Fruit fly (Drosophila melanogaster) whole organism, prepupa: ENCODE measurements around the gene CG15450.

ENCODE experiments used
- CG10631 ChIP-seq: fragments of 200-800 bp; sonication (Bioruptor generic); optimal IDR thresholded peaks from 2 replicates; lab custom pipeline; 2016; ENCODE audit warnings: missing biosample characterization, missing genetic modification characterization
- CG10669 ChIP-seq: fragments of 200-800 bp; sonication (Bioruptor generic); optimal IDR thresholded peaks from 3 replicates; lab custom pipeline; 2018; ENCODE audit warnings: missing biosample characterization, mild to moderate bottlenecking, missing genetic modification characterization, moderate library complexity
- CG15336 ChIP-seq: fragments of 200-800 bp; sonication (Bioruptor generic); IDR thresholded peaks from 2 replicates; pipeline ENCODE4 v1.3.6; 2022; ENCODE audit warnings: missing biosample characterization, missing genetic modification characterization
- CG1621 ChIP-seq: fragments of 200-800 bp; sonication (Bioruptor generic); optimal IDR thresholded peaks from 3 replicates; lab custom pipeline; 2018; ENCODE audit warnings: missing biosample characterization, mild to moderate bottlenecking, missing genetic modification characterization
- CG3032 ChIP-seq: fragments of 200-800 bp; optimal IDR thresholded peaks from 2 replicates; lab custom pipeline; 2019; ENCODE audit warnings: missing biosample characterization, mild to moderate bottlenecking, missing genetic modification characterization, moderate library complexity
- CG32006 ChIP-seq: fragments of 200-800 bp; sonication (Bioruptor generic); optimal IDR thresholded peaks from 3 replicates; lab custom pipeline; 2017; ENCODE audit warnings: missing biosample characterization, mild to moderate bottlenecking, missing genetic modification characterization
- CG3919 ChIP-seq: fragments of 200-800 bp; sonication (Bioruptor generic); optimal IDR thresholded peaks from 3 replicates; lab custom pipeline; 2016; ENCODE audit warnings: missing biosample characterization, missing genetic modification characterization
- CG4318 ChIP-seq: fragments of 200-800 bp; sonication (Bioruptor generic); optimal IDR thresholded peaks from 3 replicates; lab custom pipeline; 2017; ENCODE audit warnings: missing biosample characterization, mild to moderate bottlenecking, missing genetic modification characterization
- CG6163 ChIP-seq: fragments of 200-800 bp; sonication (Bioruptor generic); IDR thresholded peaks from 3 replicates; pipeline ENCODE4 v1.3.6; 2022; ENCODE audit warnings: missing biosample characterization, missing genetic modification characterization
- CG6792 ChIP-seq: fragments of 200-800 bp; sonication (Bioruptor generic); optimal IDR thresholded peaks from 3 replicates; lab custom pipeline; 2016; ENCODE audit warnings: missing biosample characterization, missing genetic modification characterization
- CG6808 ChIP-seq: fragments of 200-800 bp; sonication (Bioruptor generic); optimal IDR thresholded peaks from 3 replicates; lab custom pipeline; 2017; ENCODE audit warnings: missing biosample characterization, missing genetic modification characterization, mild to moderate bottlenecking, moderate library complexity, missing genetic modification reagents
- CG8119 ChIP-seq: fragments of 200-800 bp; sonication (Bioruptor generic); IDR thresholded peaks from 3 replicates; pipeline ENCODE4 v1.3.6; 2022; ENCODE audit warnings: missing biosample characterization, missing genetic modification characterization
- Eip75B ChIP-seq: fragments of 200-800 bp; sonication (Bioruptor generic); optimal IDR thresholded peaks from 3 replicates; lab custom pipeline; 2016; ENCODE audit warnings: missing biosample characterization, missing genetic modification characterization
- Eip78C ChIP-seq: fragments of 200-800 bp; sonication (Bioruptor generic); peaks from one replicate; lab custom pipeline; 2016; ENCODE audit warnings: missing biosample characterization, missing genetic modification characterization
- Eip93F ChIP-seq: fragments of 200-800 bp; sonication (Bioruptor generic); optimal IDR thresholded peaks from 2 replicates; lab custom pipeline; 2016; ENCODE audit warnings: missing biosample characterization, mild to moderate bottlenecking, missing genetic modification characterization
- Ets96B ChIP-seq: fragments of 200-800 bp; optimal IDR thresholded peaks from 2 replicates; lab custom pipeline; 2019; ENCODE audit warnings: missing biosample characterization, mild to moderate bottlenecking, missing genetic modification characterization, moderate library complexity
- Hr38 ChIP-seq: sonication (Bioruptor generic); optimal IDR thresholded peaks from 2 replicates; lab custom pipeline; 2016; ENCODE audit warnings: missing biosample characterization, missing genetic modification characterization
- Hr39 ChIP-seq: fragments of 200-800 bp; sonication (Bioruptor generic); optimal IDR thresholded peaks from 2 replicates; lab custom pipeline; 2016; ENCODE audit warnings: missing biosample characterization, missing genetic modification characterization
- Hr4 ChIP-seq: fragments of 200-800 bp; sonication (Bioruptor generic); optimal IDR thresholded peaks from 3 replicates; lab custom pipeline; 2016; ENCODE audit warnings: missing biosample characterization, missing genetic modification characterization
- Met ChIP-seq: fragments of 200-800 bp; sonication (Bioruptor generic); optimal IDR thresholded peaks from 3 replicates; lab custom pipeline; 2016; ENCODE audit warnings: missing biosample characterization, missing genetic modification characterization
- OdsH ChIP-seq: fragments of 200-800 bp; sonication (Bioruptor generic); optimal IDR thresholded peaks from 3 replicates; lab custom pipeline; 2016; ENCODE audit warnings: missing biosample characterization, missing genetic modification characterization
- Sox102F ChIP-seq: fragments of 200-800 bp; sonication (Bioruptor generic); optimal IDR thresholded peaks from 2 replicates; lab custom pipeline; 2016; ENCODE audit warnings: missing biosample characterization, mild to moderate bottlenecking, missing genetic modification characterization
- Sox14 ChIP-seq: fragments of 200-800 bp; sonication (Bioruptor generic); optimal IDR thresholded peaks from 3 replicates; lab custom pipeline; 2016; ENCODE audit warnings: missing biosample characterization, missing genetic modification characterization
- Sox15 ChIP-seq: fragments of 200-800 bp; sonication (Bioruptor generic); optimal IDR thresholded peaks from 3 replicates; lab custom pipeline; 2016; ENCODE audit warnings: missing biosample characterization, missing genetic modification characterization
- achi ChIP-seq: fragments of 200-800 bp; sonication (Bioruptor generic); optimal IDR thresholded peaks from 3 replicates; lab custom pipeline; 2016; ENCODE audit warnings: missing biosample characterization, missing genetic modification characterization
- esn ChIP-seq: fragments of 200-800 bp; sonication (Bioruptor generic); optimal IDR thresholded peaks from 2 replicates; lab custom pipeline; 2016; ENCODE audit warnings: missing biosample characterization, mild to moderate bottlenecking, missing genetic modification characterization, moderate library complexity
- fd59A ChIP-seq: fragments of 200-800 bp; sonication (Bioruptor generic); optimal IDR thresholded peaks from 2 replicates; lab custom pipeline; 2017; ENCODE audit warnings: missing biosample characterization, mild to moderate bottlenecking, missing genetic modification characterization, missing genetic modification reagents
- lz ChIP-seq: fragments of 200-800 bp; sonication (Bioruptor generic); optimal IDR thresholded peaks from 3 replicates; lab custom pipeline; 2016; ENCODE audit warnings: missing biosample characterization, missing genetic modification characterization
- net ChIP-seq: fragments of 200-800 bp; sonication (Bioruptor generic); optimal IDR thresholded peaks from 3 replicates; lab custom pipeline; 2016; ENCODE audit warnings: missing biosample characterization, missing genetic modification characterization
- pdm3 ChIP-seq: fragments of 200-800 bp; sonication (Bioruptor generic); optimal IDR thresholded peaks from 3 replicates; lab custom pipeline; 2016; ENCODE audit warnings: missing biosample characterization, missing genetic modification characterization
- salr ChIP-seq, 2 experiments: fragments of 200-800 bp; sonication (Bioruptor generic); optimal IDR thresholded peaks; 3 replicates each; lab custom pipeline; 2016 to 2018; ENCODE audit warnings: missing biosample characterization in 2 of 2, missing genetic modification characterization in 2 of 2, mild to moderate bottlenecking in 1 of 2
- ss ChIP-seq, 2 experiments: fragments of 200-800 bp; sonication (Bioruptor generic); optimal IDR thresholded peaks; 2 replicates in 1 of 2; 3 replicates in 1 of 2; lab custom pipeline; 2017 to 2018; ENCODE audit warnings: mild to moderate bottlenecking in 2 of 2, missing biosample characterization in 2 of 2, missing genetic modification characterization in 2 of 2, moderate library complexity in 1 of 2
- svp ChIP-seq: fragments of 200-800 bp; sonication (Bioruptor generic); peaks from one replicate; lab custom pipeline; 2016; ENCODE audit warnings: missing biosample characterization, missing genetic modification characterization
- topi ChIP-seq: fragments of 200-800 bp; sonication (Bioruptor generic); optimal IDR thresholded peaks from 3 replicates; lab custom pipeline; 2016; ENCODE audit warnings: missing biosample characterization, missing genetic modification characterization

CG15450 gene

dm6 chrX:20863704-20864103 is 41.8 kb downstream of the CG15450 start:
- TF ChIP-seq Sox15 (no peak), Eip75B (GFP tag; lab: Kevin White, UChicago) (peak; percentile 28), CG3919 (peak; percentile 11), CG15336 (GFP tag; lab: Robert Waterston, UW) (no peak), Hr4 (peak; percentile 30), Eip78C (GFP tag; lab: Kevin White, UChicago) (peak; percentile 72), OdsH (peak; percentile 25), fd59A (peak; percentile 22), Eip93F (GFP tag; lab: Kevin White, UChicago) (no peak), CG10669 (GFP tag; lab: Kevin White, UChicago) (peak; percentile 32), Hr39 (peak; percentile 18), pdm3 (GFP tag; lab: Kevin White, UChicago) (peak; percentile 27), Ets96B (peak; percentile 33), CG3032 (tag; lab: Kevin White, UChicago) (peak; percentile 18), Met (peak; percentile 14), topi (GFP tag; lab: Kevin White, UChicago) (no peak), CG10631 (GFP tag; lab: Kevin White, UChicago) (peak; percentile 37), CG32006 (GFP tag; lab: Kevin White, UChicago) (peak; percentile 52), CG8119 (GFP tag; lab: Robert Waterston, UW) (peak; percentile 44; the same call in 2 of the 3 replicates), achi (GFP tag; lab: Kevin White, UChicago) (peak; percentile 19), Sox14 (GFP tag; lab: Kevin White, UChicago) (peak; percentile 13), svp (peak; percentile 57), CG6163 (no peak), net (GFP tag; lab: Kevin White, UChicago) (no peak), salr (GFP tag; optimal IDR thresholded peaks at IDR 0.05; lab: Kevin White, UChicago) (no peak)

dm6 chrX:20869297-20869696 is 47.4 kb downstream of the CG15450 start, which contains the start of gene CG1314:
TSS of gene CG1314 (minus strand) at chrX:20869397.
- TF ChIP-seq CG10631 (GFP tag; lab: Kevin White, UChicago) (no peak), Sox102F (GFP tag; lab: Kevin White, UChicago) (no peak), lz (GFP tag; lab: Kevin White, UChicago) (no peak), achi (GFP tag; lab: Kevin White, UChicago) (no peak), CG3919 (no peak), CG4318 (no peak), esn (GFP tag; lab: Kevin White, UChicago) (no peak), pdm3 (GFP tag; lab: Kevin White, UChicago) (no peak), Met (no peak), CG6163 (no peak), ss (GFP tag; optimal IDR thresholded peaks at IDR 0.05; lab: Kevin White, UChicago) (no peak), Hr38 (GFP tag; lab: Kevin White, UChicago) (no peak), CG1621 (tag; lab: Kevin White, UChicago) (no peak), CG6808 (GFP tag; lab: Kevin White, UChicago) (no peak), CG6792 (no peak)
